Fruit fly (Drosophila melanogaster) whole organism, pupa: ENCODE data around the gene CG2217.

Source experiments
- CG13204 ChIP-seq: fragments of 200-800 bp; sonication (Bioruptor generic); optimal IDR thresholded peaks from 2 replicates; lab custom pipeline; 2018; ENCODE audit warnings: missing biosample characterization, mild to moderate bottlenecking, missing genetic modification characterization, moderate library complexity
- CG17806 ChIP-seq: fragments of 200-800 bp; sonication (Bioruptor generic); optimal IDR thresholded peaks from 2 replicates; lab custom pipeline; 2018; ENCODE audit warnings: missing biosample characterization, mild to moderate bottlenecking, missing genetic modification characterization, moderate library complexity
- CG34367 ChIP-seq: fragments of 200-800 bp; sonication (Bioruptor generic); optimal IDR thresholded peaks from 2 replicates; lab custom pipeline; 2018; ENCODE audit warnings: missing biosample characterization, mild to moderate bottlenecking, missing genetic modification characterization
- CG8159 ChIP-seq: fragments of 200-800 bp; sonication (Bioruptor generic); optimal IDR thresholded peaks from 3 replicates; lab custom pipeline; 2018; ENCODE audit warnings: missing biosample characterization, mild to moderate bottlenecking, missing genetic modification characterization, moderate library complexity

DNA sequence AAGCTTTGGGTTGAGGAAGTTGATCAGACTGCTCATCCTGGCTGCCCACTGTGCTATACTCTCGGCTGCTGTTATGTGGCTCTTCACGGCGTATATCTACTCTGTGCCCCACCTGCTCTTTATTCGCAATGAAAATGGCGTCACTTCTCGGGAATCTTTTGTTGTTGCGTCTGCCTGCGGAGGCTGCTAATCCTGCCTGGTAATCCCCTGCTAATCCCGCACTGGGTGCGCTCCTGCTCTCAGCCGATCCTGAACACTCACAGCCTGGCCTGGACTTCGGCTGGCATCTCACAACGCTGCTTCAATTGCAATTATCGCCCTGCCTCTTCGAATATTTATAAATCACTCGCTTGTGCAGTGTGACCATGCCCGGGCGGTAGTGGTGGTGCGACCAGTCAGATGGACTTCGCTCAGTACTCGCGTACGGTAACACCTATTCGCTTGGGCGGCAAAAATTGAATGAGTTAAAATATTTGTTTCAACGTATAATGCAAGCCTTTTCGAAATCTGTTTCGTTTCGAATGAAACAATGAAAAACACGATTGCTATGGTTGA lies 5.1 kb upstream of the CG2217 start, which contains the start of gene CG2218:
- no peak for TF ChIP-seq CG13204 (GFP tag; lab: Kevin White, UChicago)
- no peak for TF ChIP-seq CG34367 (tag; lab: Kevin White, UChicago)
- TF ChIP-seq CG8159 = no peak
- no peak for TF ChIP-seq CG17806 (tag; lab: Kevin White, UChicago)
